Worm (Caenorhabditis elegans): ENCODE data around the gene pelo-1.

The pelo-1 gene

DNA sequence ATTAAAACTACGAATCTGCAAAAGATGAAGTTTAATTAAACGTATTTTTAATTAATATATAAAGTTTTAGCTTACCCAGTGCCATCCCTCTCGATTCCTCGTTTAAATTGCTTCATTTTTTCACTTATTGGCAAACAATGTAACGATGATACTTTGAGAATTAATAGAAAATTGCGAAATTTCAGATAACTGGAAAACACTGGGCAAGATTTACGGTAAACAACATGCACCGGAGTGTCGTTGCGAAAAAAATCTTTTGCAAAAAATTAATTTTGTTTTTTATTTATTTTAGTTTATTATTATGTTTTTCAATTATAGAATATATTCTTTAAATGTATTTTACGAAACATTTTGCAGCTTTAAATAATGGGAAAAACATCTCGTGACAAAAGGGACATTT is at the start of gene pelo-1, which contains the start of gene R74.7:
Gene pelo-1, minus strand, starts transcription at position 151 of the 400 bp plus-strand sequence.
Gene R74.7, plus strand, starts transcription at position 358 of the 400 bp plus-strand sequence.
- TF ChIP-seq fos-1 (tag; optimal IDR thresholded peaks at IDR 0.05) (peak; percentile 12), sma-9 (GFP tag; optimal IDR thresholded peaks at IDR 0.05) (no peak), sma-9 (tag; optimal IDR thresholded peaks at IDR 0.05) (no peak), nhr-77 (tag; optimal IDR thresholded peaks at IDR 0.05) (no peak), gmeb-1 (tag; optimal IDR thresholded peaks at IDR 0.05) (peak; percentile 6), crh-2 (tag; optimal IDR thresholded peaks at IDR 0.05) (peak; percentile 9), C34F6.9 (tag; optimal IDR thresholded peaks at IDR 0.05) (peak; percentile 61), R02D3.7 (tag; optimal IDR thresholded peaks at IDR 0.05) (peak; percentile 55), unc-55 (GFP tag; optimal IDR thresholded peaks at IDR 0.05) (peak; percentile 86), mab-5 (tag; optimal IDR thresholded peaks at IDR 0.05) (no peak), lsy-2 (tag; optimal IDR thresholded peaks at IDR 0.05) (peak in 1 of 2 experiments; percentile 61), nhr-25 (tag; optimal IDR thresholded peaks at IDR 0.05) (peak; percentile 5)

- TF ChIP-seq dmd-4 (tag; optimal IDR thresholded peaks at IDR 0.05) (no peak), sma-9 (GFP tag; optimal IDR thresholded peaks at IDR 0.05) (no peak), sma-9 (tag; optimal IDR thresholded peaks at IDR 0.05) (no peak), unc-55 (GFP tag; optimal IDR thresholded peaks at IDR 0.05) (no peak)
Measured at ce11 chrIII:4247571-4247970, 43.5 kb upstream of the pelo-1 start, which contains the start of gene Y44F5A.1. TSS of gene Y44F5A.1 (minus strand) at chrIII:4247671.

ce11 chrIII:4244285-4244684 is 40.3 kb upstream of the pelo-1 start, which contains the start of gene zhit-2:
TSS of gene zhit-2 (minus strand) at chrIII:4244385.
- no peak for TF ChIP-seq zag-1 (tag; optimal IDR thresholded peaks at IDR 0.05)
- no peak for TF ChIP-seq nhr-10 (tag; optimal IDR thresholded peaks at IDR 0.05)
- TF ChIP-seq F13H6.1 (tag; optimal IDR thresholded peaks at IDR 0.05) = no peak
- no peak for TF ChIP-seq R02D3.7 (tag; optimal IDR thresholded peaks at IDR 0.05)
- TF ChIP-seq ztf-11 (tag; optimal IDR thresholded peaks at IDR 0.05) = no peak
- no peak for TF ChIP-seq blmp-1 (tag; optimal IDR thresholded peaks at IDR 0.05; ENCODE audit: insufficient read depth)
- no peak for TF ChIP-seq nhr-12 (tag; optimal IDR thresholded peaks at IDR 0.05)
- TF ChIP-seq nhr-129 (tag; optimal IDR thresholded peaks at IDR 0.05) = no peak
- TF ChIP-seq nhr-21 (tag; optimal IDR thresholded peaks at IDR 0.05) = no peak
- TF ChIP-seq skn-1 (tag; optimal IDR thresholded peaks at IDR 0.05) = no peak
- no peak for TF ChIP-seq egl-27 (tag; optimal IDR thresholded peaks at IDR 0.05)
- no peak for TF ChIP-seq sem-4 (tag; optimal IDR thresholded peaks at IDR 0.05)
- no peak for TF ChIP-seq dmd-4 (tag; optimal IDR thresholded peaks at IDR 0.05)
- no peak for TF ChIP-seq nhr-11 (tag; optimal IDR thresholded peaks at IDR 0.05)
- TF ChIP-seq elt-1 (tag; optimal IDR thresholded peaks at IDR 0.05) = no peak

DNA sequence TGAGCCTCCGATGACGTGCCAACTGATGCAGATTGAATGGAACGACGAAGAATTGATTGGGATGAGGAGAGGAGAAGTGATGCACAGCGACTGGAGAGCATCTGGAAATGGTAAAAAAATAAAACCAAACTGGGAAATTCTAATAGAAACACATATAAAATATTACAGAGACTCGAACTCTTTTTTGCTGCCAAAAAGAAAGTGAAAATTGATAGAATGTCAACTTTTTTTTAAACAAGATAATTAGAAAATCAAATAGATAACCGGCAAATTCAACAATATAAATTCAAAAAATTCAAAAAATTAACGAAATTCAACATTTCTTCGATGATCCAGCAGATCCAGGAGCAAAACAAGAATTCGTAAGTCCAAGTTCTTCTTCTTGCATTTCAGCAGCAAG is 39.4 kb upstream of the pelo-1 start, which contains the start of gene mrpl-21:
Gene mrpl-21, minus strand, starts transcription at position 101 of the 400 bp plus-strand sequence.
- TF ChIP-seq lin-13 (GFP tag; optimal IDR thresholded peaks at IDR 0.05) (no peak), ama-1 (optimal IDR thresholded peaks at IDR 0.05) (no peak), gmeb-1 (tag; optimal IDR thresholded peaks at IDR 0.05) (no peak)

- TF ChIP-seq ztf-1 (GFP tag; conservative IDR thresholded peaks at IDR 0.05) (no peak), nhr-129 (tag; optimal IDR thresholded peaks at IDR 0.05) (peak; percentile 64)
Measured at ce11 chrIII:4242225-4242862, 38.3 kb upstream of the pelo-1 start, which contains the start of gene F43C1.7. TSS of gene F43C1.7 (minus strand) at chrIII:4242575.

DNA sequence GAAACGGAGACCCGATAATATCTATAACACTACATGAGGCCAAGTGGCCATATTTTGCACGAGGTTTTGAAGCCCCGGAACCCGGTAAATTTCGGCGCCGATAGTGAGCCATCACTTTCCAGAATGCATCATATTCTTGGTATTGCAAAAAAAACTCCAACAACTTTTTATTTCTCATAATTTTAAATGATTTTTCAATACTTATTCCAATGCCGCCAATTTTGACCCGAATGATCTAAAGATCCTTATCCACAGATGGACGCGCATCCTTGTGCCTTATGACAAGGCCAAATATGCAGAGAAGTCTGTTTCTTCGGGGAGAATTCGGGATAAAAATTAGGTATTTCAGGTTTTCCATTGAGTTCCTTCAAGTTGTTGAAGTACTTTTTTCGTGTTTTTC is 37.2 kb upstream of the pelo-1 start:
- TF ChIP-seq nhr-21 (tag; optimal IDR thresholded peaks at IDR 0.05) = no peak
- no peak for TF ChIP-seq mbf-1 (tag; optimal IDR thresholded peaks at IDR 0.05)
- no peak for TF ChIP-seq elt-3 (tag; optimal IDR thresholded peaks at IDR 0.05)
- TF ChIP-seq alr-1 (tag; optimal IDR thresholded peaks at IDR 0.05) = no peak
- no peak for TF ChIP-seq unc-55 (GFP tag; optimal IDR thresholded peaks at IDR 0.05)
- no peak for TF ChIP-seq lin-11 (tag; optimal IDR thresholded peaks at IDR 0.05)
- TF ChIP-seq sem-4 (tag; optimal IDR thresholded peaks at IDR 0.05) = no peak
- TF ChIP-seq elt-1 (tag; optimal IDR thresholded peaks at IDR 0.05) = no peak
- TF ChIP-seq zag-1 (tag; optimal IDR thresholded peaks at IDR 0.05) = no peak
- TF ChIP-seq mdl-1 (tag; optimal IDR thresholded peaks at IDR 0.05) = no peak
- no peak for TF ChIP-seq sma-9 (GFP tag; optimal IDR thresholded peaks at IDR 0.05)
- TF ChIP-seq sma-9 (tag; optimal IDR thresholded peaks at IDR 0.05) = no peak

Measured in whole organism, L2 larva.